Fruit fly (Drosophila melanogaster) whole organism, larva: ENCODE data around the gene spri.
A peak's percentile ranks its signal among the peaks of the same experiment; 100 is the strongest.

ENCODE experiments used
- noc ChIP-seq: fragments of 200-800 bp; sonication (Bioruptor generic); optimal IDR thresholded peaks from 3 replicates; lab custom pipeline; 2019; ENCODE audit warnings: missing biosample characterization, mild to moderate bottlenecking, missing genetic modification characterization, moderate library complexity

The spri gene

dm6 chrX:10558060-10558459 is 27.2 kb downstream of the spri start:
- no peak for TF ChIP-seq noc (tag; lab: Kevin White, UChicago)

dm6 chrX:10557432-10557831 is 27.8 kb downstream of the spri start:
- TF ChIP-seq noc (tag; lab: Kevin White, UChicago): no peak

dm6 chrX:10549050-10549449 is 36.2 kb downstream of the spri start:
- no peak for TF ChIP-seq noc (tag; lab: Kevin White, UChicago)

- TF ChIP-seq noc (tag; lab: Kevin White, UChicago): no peak
Observed at dm6 chrX:10547857-10548135, 37.4 kb downstream of the spri start.

dm6 chrX:10547070-10547856 is 38.0 kb downstream of the spri start:
- peak; percentile 0 for TF ChIP-seq noc (tag; lab: Kevin White, UChicago)

- TF ChIP-seq noc (tag; lab: Kevin White, UChicago): peak; percentile 2
Observed at dm6 chrX:10546631-10547030, 38.6 kb downstream of the spri start.

dm6 chrX:10546034-10546433 is 39.2 kb downstream of the spri start:
- no peak for TF ChIP-seq noc (tag; lab: Kevin White, UChicago)

dm6 chrX:10544287-10544686 is 40.9 kb downstream of the spri start:
- no peak for TF ChIP-seq noc (tag; lab: Kevin White, UChicago)

- TF ChIP-seq noc (tag; lab: Kevin White, UChicago): no peak
Observed at dm6 chrX:10543303-10543702, 41.9 kb downstream of the spri start.

dm6 chrX:10540463-10540862 is 44.8 kb downstream of the spri start:
- no peak for TF ChIP-seq noc (tag; lab: Kevin White, UChicago)

dm6 chrX:10538807-10539509 is 46.3 kb downstream of the spri start:
- TF ChIP-seq noc (tag; lab: Kevin White, UChicago): no peak

- no peak for TF ChIP-seq noc (tag; lab: Kevin White, UChicago)
Observed at dm6 chrX:10535912-10536629, 49.2 kb downstream of the spri start.

- no peak for TF ChIP-seq noc (tag; lab: Kevin White, UChicago)
Observed at dm6 chrX:10535029-10535428, 50.2 kb downstream of the spri start.

- TF ChIP-seq noc (tag; lab: Kevin White, UChicago): no peak
Observed at dm6 chrX:10534526-10534925, 50.7 kb downstream of the spri start.

dm6 chrX:10533517-10534284 is 51.5 kb downstream of the spri start:
- TF ChIP-seq noc (tag; lab: Kevin White, UChicago): no peak
